Fruit fly (Drosophila melanogaster) whole organism, embryonic: ENCODE data around the gene CG15803.

Experiments
- Atf-2 ChIP-seq: fragments of 200-800 bp; sonication (Bioruptor generic); optimal IDR thresholded peaks from 2 replicates; lab custom pipeline; 2016; ENCODE audit warnings: missing biosample characterization, missing genetic modification characterization
- Bdp1 ChIP-seq: fragments of 200-800 bp; sonication (Bioruptor generic); optimal IDR thresholded peaks from 3 replicates; lab custom pipeline; 2016; ENCODE audit warnings: missing biosample characterization, missing genetic modification characterization
- Bgb ChIP-seq: fragments of 200-800 bp; sonication (Bioruptor generic); IDR thresholded peaks from 2 replicates; pipeline ENCODE4 v1.3.6; 2022; ENCODE audit warnings: missing biosample characterization, missing genetic modification characterization; ENCODE audit not compliant: partially characterized antibody
- Blimp-1 ChIP-seq: fragments of 200-800 bp; sonication (Bioruptor generic); optimal IDR thresholded peaks from 3 replicates; lab custom pipeline; 2018; ENCODE audit warnings: missing biosample characterization, missing genetic modification characterization, mild to moderate bottlenecking, moderate library complexity, missing genetic modification reagents
- CG10274 ChIP-seq: fragments of 200-800 bp; sonication (Bioruptor generic); optimal IDR thresholded peaks from 3 replicates; lab custom pipeline; 2017; ENCODE audit warnings: missing biosample characterization, mild to moderate bottlenecking, missing genetic modification characterization
- CG10543 ChIP-seq: fragments of 200-800 bp; sonication (Bioruptor generic); optimal IDR thresholded peaks from 3 replicates; lab custom pipeline; 2017; ENCODE audit warnings: missing biosample characterization, mild to moderate bottlenecking, missing genetic modification characterization, moderate library complexity
- CG12659 ChIP-seq: fragments of 200-800 bp; sonication (Bioruptor generic); optimal IDR thresholded peaks from 3 replicates; lab custom pipeline; 2017; ENCODE audit warnings: mild to moderate bottlenecking, missing biosample characterization, missing genetic modification reagents, missing genetic modification characterization
- CG15479 ChIP-seq: fragments of 200-800 bp; sonication (Bioruptor generic); optimal IDR thresholded peaks from 3 replicates; lab custom pipeline; 2019; ENCODE audit warnings: missing biosample characterization, mild to moderate bottlenecking, missing genetic modification characterization, moderate library complexity
- CG17612 ChIP-seq: fragments of 200-800 bp; sonication (Bioruptor generic); IDR thresholded peaks from 2 replicates; pipeline ENCODE4 v1.3.6; 2022; ENCODE audit warnings: missing biosample characterization, missing genetic modification characterization
- CG30403 ChIP-seq: fragments of 200-800 bp; sonication (Bioruptor generic); optimal IDR thresholded peaks from 3 replicates; lab custom pipeline; 2016; ENCODE audit warnings: missing biosample characterization, missing genetic modification characterization
- CG3163 ChIP-seq: fragments of 200-800 bp; sonication (Bioruptor generic); optimal IDR thresholded peaks from 3 replicates; lab custom pipeline; 2016; ENCODE audit warnings: missing biosample characterization, missing genetic modification characterization
- CG3847 ChIP-seq: fragments of 200-800 bp; sonication (Bioruptor generic); IDR thresholded peaks from 2 replicates; pipeline ENCODE4 v1.3.6; 2022; ENCODE audit warnings: missing biosample characterization, missing genetic modification characterization
- CG4282 ChIP-seq: fragments of 200-800 bp; sonication (Bioruptor generic); optimal IDR thresholded peaks from 2 replicates; lab custom pipeline; 2016; ENCODE audit warnings: missing biosample characterization, missing genetic modification characterization
- CG4328 ChIP-seq: fragments of 200-800 bp; sonication (Bioruptor generic); optimal IDR thresholded peaks from 3 replicates; lab custom pipeline; 2017; ENCODE audit warnings: missing biosample characterization, missing genetic modification reagents, missing genetic modification characterization
- CG4404 ChIP-seq: fragments of 200-800 bp; sonication (Bioruptor generic); IDR thresholded peaks from 2 replicates; pipeline ENCODE4 v1.3.6; 2022; ENCODE audit warnings: missing biosample characterization, missing genetic modification characterization
- CG8089 ChIP-seq: fragments of 200-800 bp; sonication (Bioruptor generic); optimal IDR thresholded peaks from 3 replicates; lab custom pipeline; 2016; ENCODE audit warnings: missing biosample characterization, missing genetic modification characterization
- CG8388 ChIP-seq: fragments of 200-800 bp; sonication (Bioruptor generic); optimal IDR thresholded peaks from 2 replicates; lab custom pipeline; 2019; ENCODE audit warnings: missing biosample characterization, mild to moderate bottlenecking, missing genetic modification characterization, moderate library complexity
- CG9727 ChIP-seq: fragments of 200-800 bp; sonication (Bioruptor generic); optimal IDR thresholded peaks from 3 replicates; lab custom pipeline; 2017; ENCODE audit warnings: missing biosample characterization, mild to moderate bottlenecking, missing genetic modification characterization
- CG9797 ChIP-seq: fragments of 200-800 bp; sonication (Bioruptor generic); optimal IDR thresholded peaks from 3 replicates; lab custom pipeline; 2018; ENCODE audit warnings: missing biosample characterization, mild to moderate bottlenecking, missing genetic modification characterization
- CTCF ChIP-seq: fragments of 200-800 bp; sonication (Bioruptor generic); optimal IDR thresholded peaks from 2 replicates; lab custom pipeline; 2017; ENCODE audit warnings: missing biosample characterization, mild to moderate bottlenecking, missing genetic modification characterization, moderate library complexity
- Chrac-16 ChIP-seq: fragments of 200-800 bp; sonication (Bioruptor generic); optimal IDR thresholded peaks from 3 replicates; lab custom pipeline; 2016; ENCODE audit warnings: missing biosample characterization, missing genetic modification characterization
- Deaf1 ChIP-seq: fragments of 200-800 bp; optimal IDR thresholded peaks from 3 replicates; lab custom pipeline; 2019; ENCODE audit warnings: missing biosample characterization, mild to moderate bottlenecking, missing genetic modification characterization, moderate library complexity
- Fer2 ChIP-seq: fragments of 200-800 bp; sonication (Bioruptor generic); optimal IDR thresholded peaks from 2 replicates; lab custom pipeline; 2018; ENCODE audit warnings: missing biosample characterization, mild to moderate bottlenecking, missing genetic modification characterization, moderate library complexity
- H15 ChIP-seq: fragments of 200-800 bp; sonication (Bioruptor generic); IDR thresholded peaks from 3 replicates; pipeline ENCODE4 v1.3.6; 2022; ENCODE audit warnings: missing biosample characterization, missing genetic modification characterization
- HHEX ChIP-seq: fragments of 200-800 bp; sonication (Bioruptor generic); optimal IDR thresholded peaks from 3 replicates; lab custom pipeline; 2017; ENCODE audit warnings: missing biosample characterization, mild to moderate bottlenecking, missing genetic modification characterization, missing genetic modification reagents
- HLH4C ChIP-seq: fragments of 200-800 bp; sonication (Bioruptor generic); IDR thresholded peaks from 3 replicates; pipeline ENCODE4 v1.3.6; 2022; ENCODE audit warnings: missing biosample characterization, missing genetic modification characterization; ENCODE audit not compliant: partially characterized antibody
- HmgD ChIP-seq: fragments of 200-800 bp; sonication (Bioruptor generic); optimal IDR thresholded peaks from 3 replicates; lab custom pipeline; 2016; ENCODE audit warnings: missing biosample characterization, missing genetic modification characterization
- Hmx ChIP-seq: fragments of 200-800 bp; sonication (Bioruptor generic); optimal IDR thresholded peaks from 2 replicates; lab custom pipeline; 2016; ENCODE audit warnings: missing biosample characterization, missing genetic modification characterization
- MESR4 ChIP-seq: fragments of 200-800 bp; sonication (Bioruptor generic); optimal IDR thresholded peaks from 2 replicates; lab custom pipeline; 2018; ENCODE audit warnings: missing biosample characterization, mild to moderate bottlenecking, missing genetic modification characterization, moderate library complexity
- Myb ChIP-seq: fragments of 200-800 bp; sonication (Bioruptor generic); optimal IDR thresholded peaks from 2 replicates; lab custom pipeline; 2016; ENCODE audit warnings: missing biosample characterization, missing genetic modification characterization
- Opbp ChIP-seq: fragments of 200-800 bp; sonication (Bioruptor generic); IDR thresholded peaks from 3 replicates; pipeline ENCODE4 v1.3.6; 2022; ENCODE audit warnings: missing biosample characterization, missing genetic modification characterization; ENCODE audit not compliant: partially characterized antibody
- Scr ChIP-seq: fragments of 200-800 bp; sonication (Bioruptor generic); IDR thresholded peaks from 2 replicates; pipeline ENCODE4 v1.3.6; 2022; ENCODE audit warnings: missing biosample characterization, missing genetic modification characterization; ENCODE audit not compliant: partially characterized antibody
- Side ChIP-seq: fragments of 200-800 bp; sonication (Bioruptor generic); optimal IDR thresholded peaks from 2 replicates; lab custom pipeline; 2016; ENCODE audit warnings: missing biosample characterization, missing genetic modification characterization
- bab2 ChIP-seq: fragments of 200-800 bp; sonication (Bioruptor generic); optimal IDR thresholded peaks from 2 replicates; lab custom pipeline; 2016; ENCODE audit warnings: missing biosample characterization, missing genetic modification characterization
- chm ChIP-seq: fragments of 200-800 bp; sonication (Bioruptor generic); IDR thresholded peaks from 2 replicates; pipeline ENCODE4 v1.3.6; 2022; ENCODE audit warnings: missing biosample characterization, missing genetic modification characterization
- ftz-f1 ChIP-seq: fragments of 200-800 bp; sonication (Bioruptor generic); optimal IDR thresholded peaks from 2 replicates; lab custom pipeline; 2016; ENCODE audit warnings: missing biosample characterization, missing genetic modification characterization
- gfzf ChIP-seq: fragments of 200-800 bp; sonication (Bioruptor generic); optimal IDR thresholded peaks from 2 replicates; lab custom pipeline; 2016; ENCODE audit warnings: missing biosample characterization, mild to moderate bottlenecking, missing genetic modification characterization, moderate library complexity
- gro ChIP-seq: fragments of 200-800 bp; sonication (Bioruptor generic); optimal IDR thresholded peaks from 2 replicates; lab custom pipeline; 2016; ENCODE audit warnings: missing biosample characterization, missing genetic modification characterization
- hth ChIP-seq: fragments of >200 bp; optimal IDR thresholded peaks from 2 replicates; lab custom pipeline; 2017; ENCODE audit warnings: inconsistent platforms
- jing ChIP-seq: fragments of 200-800 bp; sonication (Bioruptor generic); optimal IDR thresholded peaks from 2 replicates; lab custom pipeline; 2018; ENCODE audit warnings: missing biosample characterization, mild to moderate bottlenecking, missing genetic modification characterization
- kni ChIP-seq: fragments of 200-800 bp; sonication (Bioruptor generic); optimal IDR thresholded peaks from 3 replicates; lab custom pipeline; 2017; ENCODE audit warnings: mild to moderate bottlenecking, missing biosample characterization, missing genetic modification reagents, missing genetic modification characterization
- lmd ChIP-seq: fragments of 200-800 bp; sonication (Bioruptor generic); IDR thresholded peaks from 2 replicates; pipeline ENCODE4 v1.3.6; 2022; ENCODE audit warnings: missing biosample characterization, missing genetic modification characterization
- org-1 ChIP-seq: fragments of 200-800 bp; sonication (Bioruptor generic); optimal IDR thresholded peaks from 2 replicates; lab custom pipeline; 2017; ENCODE audit warnings: missing biosample characterization, missing genetic modification characterization
- p53 ChIP-seq: fragments of 200-800 bp; sonication (Bioruptor generic); optimal IDR thresholded peaks from 2 replicates; lab custom pipeline; 2016; ENCODE audit warnings: missing biosample characterization, missing genetic modification characterization
- psq ChIP-seq: fragments of 200-800 bp; sonication (Bioruptor generic); optimal IDR thresholded peaks from 2 replicates; lab custom pipeline; 2017; ENCODE audit warnings: missing biosample characterization, missing genetic modification characterization
- schlank ChIP-seq: fragments of 200-800 bp; sonication (Bioruptor generic); optimal IDR thresholded peaks from 2 replicates; lab custom pipeline; 2018; ENCODE audit warnings: missing biosample characterization, mild to moderate bottlenecking, missing genetic modification characterization
- slp2 ChIP-seq: fragments of 200-800 bp; sonication (Bioruptor generic); optimal IDR thresholded peaks from 2 replicates; lab custom pipeline; 2016; ENCODE audit warnings: missing biosample characterization, missing genetic modification characterization
- tap ChIP-seq: fragments of 200-800 bp; optimal IDR thresholded peaks from 3 replicates; lab custom pipeline; 2019; ENCODE audit warnings: missing biosample characterization, mild to moderate bottlenecking, missing genetic modification characterization, moderate library complexity
- tx ChIP-seq: fragments of 200-800 bp; sonication (Bioruptor generic); optimal IDR thresholded peaks from 2 replicates; lab custom pipeline; 2016; ENCODE audit warnings: missing biosample characterization, missing genetic modification characterization
- vfl ChIP-seq: fragments of 200-800 bp; sonication (Bioruptor generic); optimal IDR thresholded peaks from 2 replicates; lab custom pipeline; 2016; ENCODE audit warnings: missing biosample characterization, missing genetic modification characterization

The CG15803 gene

DNA sequence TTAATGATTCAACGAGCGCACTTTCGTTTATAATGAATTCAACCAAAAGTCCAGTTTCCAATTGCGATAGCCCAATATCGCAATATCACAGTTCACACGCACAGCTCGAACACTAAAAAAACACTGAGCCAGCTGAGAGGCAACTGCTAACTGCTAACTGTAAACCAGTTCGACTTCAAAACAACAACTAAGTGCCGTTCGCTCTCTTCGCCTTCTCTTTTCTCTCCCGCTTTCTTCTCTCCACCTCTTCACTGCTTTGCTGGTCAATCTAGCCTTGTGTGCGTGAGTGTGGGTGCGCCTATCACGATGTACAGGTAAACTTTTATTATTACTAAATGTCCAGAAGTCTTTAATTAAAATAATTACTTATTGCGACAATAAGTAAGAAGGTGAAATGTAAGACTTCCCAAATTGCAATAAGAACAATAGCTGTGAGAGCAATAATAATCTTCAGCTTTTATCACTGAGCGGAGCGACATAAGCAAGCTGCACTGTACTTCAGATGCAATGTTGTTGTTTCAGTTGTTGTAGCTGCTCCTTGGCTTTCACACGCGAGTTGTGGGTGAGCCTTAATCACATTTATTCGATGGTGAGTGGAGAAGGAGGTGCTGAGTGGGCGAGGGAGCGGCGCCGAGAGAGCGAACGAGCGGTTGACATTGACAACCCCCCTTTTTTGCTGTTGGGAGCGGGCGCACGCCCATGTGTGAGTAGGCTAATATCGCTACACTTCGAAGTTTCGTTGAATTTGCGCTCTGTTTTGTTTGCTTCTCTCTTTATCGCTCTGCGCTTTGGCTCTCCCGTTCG is 36.5 kb upstream of the CG15803 start, which contains the start of gene Vti1b (continued):
- TF ChIP-seq CG3163 (GFP tag; lab: Kevin White, UChicago) (peak; percentile 84), Hmx (peak; percentile 86), Chrac-16 (GFP tag; lab: Kevin White, UChicago) (peak; percentile 96), Scr (GFP tag; lab: Robert Waterston, UW) (no peak), CG9797 (GFP tag; lab: Kevin White, UChicago) (peak; percentile 43), CTCF (GFP tag; lab: Kevin White, UChicago) (peak; percentile 52), p53 (GFP tag; lab: Kevin White, UChicago) (peak; percentile 38), HHEX (peak; percentile 94), schlank (tag; lab: Kevin White, UChicago) (peak; percentile 9), vfl (GFP tag; lab: Kevin White, UChicago) (peak; percentile 78), Bgb (GFP tag; lab: Robert Waterston, UW) (0 out of 2 replicates have a peak, but pooled peaks have one; percentile 17), HLH4C (GFP tag; lab: Robert Waterston, UW) (peak; percentile 35; the same call in 1 of the 3 replicates), CG9727 (GFP tag; lab: Kevin White, UChicago) (peak; percentile 95), lmd (GFP tag; lab: Robert Waterston, UW) (peak; percentile 94), CG17612 (GFP tag; lab: Robert Waterston, UW) (peak; percentile 86), Myb (peak; percentile 70), Atf-2 (GFP tag; lab: Kevin White, UChicago) (peak; percentile 95), kni (GFP tag; lab: Kevin White, UChicago) (peak; percentile 95), CG4404 (GFP tag; lab: Robert Waterston, UW) (peak; percentile 85), Fer2 (tag; lab: Kevin White, UChicago) (peak; percentile 73), Side (GFP tag; lab: Kevin White, UChicago) (peak; percentile 88), CG4328 (GFP tag; lab: Kevin White, UChicago) (peak; percentile 72), slp2 (GFP tag; lab: Kevin White, UChicago) (peak; percentile 93), H15 (GFP tag; lab: Robert Waterston, UW) (peak; percentile 91), Opbp (GFP tag; lab: Robert Waterston, UW) (no peak), jing (GFP tag; lab: Kevin White, UChicago) (peak; percentile 91), tap (peak; percentile 94), CG10543 (GFP tag; lab: Kevin White, UChicago) (peak; percentile 84), MESR4 (GFP tag; lab: Kevin White, UChicago) (peak; percentile 24), CG4282 (GFP tag; lab: Kevin White, UChicago) (peak; percentile 74), CG8089 (peak; percentile 93), HmgD (peak; percentile 78), chm (GFP tag; lab: Robert Waterston, UW) (peak; percentile 90), Bdp1 (GFP tag; lab: Kevin White, UChicago) (peak; percentile 82), gfzf (GFP tag; lab: Kevin White, UChicago) (peak; percentile 7), ftz-f1 (GFP tag; lab: Kevin White, UChicago) (peak; percentile 93), Deaf1 (tag; lab: Kevin White, UChicago) (peak; percentile 71), CG10274 (GFP tag; lab: Kevin White, UChicago) (peak; percentile 83), bab2 (GFP tag; lab: Kevin White, UChicago) (peak; percentile 97), CG30403 (GFP tag; lab: Kevin White, UChicago) (peak; percentile 95), hth (lab: Kevin White, UChicago) (no peak), psq (peak; percentile 57), CG12659 (GFP tag; lab: Kevin White, UChicago) (peak; percentile 93), tx (GFP tag; lab: Kevin White, UChicago) (peak; percentile 92), gro (peak; percentile 89), org-1 (GFP tag; lab: Kevin White, UChicago) (peak; percentile 90), CG3847 (GFP tag; lab: Robert Waterston, UW) (peak; percentile 88), CG15479 (no peak), Blimp-1 (GFP tag; lab: Kevin White, UChicago) (peak; percentile 93), CG8388 (peak; percentile 92)
